Worm (Caenorhabditis elegans) whole organism, mixed stage, embryonic: ENCODE data around the gene pst-1.

Experiments used
- M03D4.4 ChIP-seq: sonication (generic microtip); optimal IDR thresholded peaks from 2 replicates; lab custom pipeline; 2017; ENCODE audit warnings: mild to moderate bottlenecking, missing genetic modification characterization, missing compliant biosample characterization
- bed-3 ChIP-seq: fragments of 200-800 bp; sonication (Bioruptor generic); optimal IDR thresholded peaks from 3 replicates; lab custom pipeline; 2018; ENCODE audit warnings: mild to moderate bottlenecking, missing genetic modification characterization, moderate library complexity, missing compliant biosample characterization
- blmp-1 ChIP-seq: fragments of 150-350 bp; optimal IDR thresholded peaks from 2 replicates; lab custom pipeline; 2014; ENCODE audit warnings: missing biosample characterization, missing genetic modification characterization
- ceh-39 ChIP-seq: fragments of 150-350 bp; optimal IDR thresholded peaks from 2 replicates; lab custom pipeline; 2014; ENCODE audit warnings: missing biosample characterization, missing genetic modification characterization
- ceh-43 ChIP-seq: fragments of 200-800 bp; sonication (Bioruptor generic); optimal IDR thresholded peaks from 2 replicates; lab custom pipeline; 2018; ENCODE audit warnings: mild to moderate bottlenecking, missing genetic modification characterization, moderate library complexity, missing compliant biosample characterization
- ceh-83 ChIP-seq: fragments of 200-800 bp; sonication (Bioruptor generic); optimal IDR thresholded peaks from 2 replicates; lab custom pipeline; 2018; ENCODE audit warnings: mild to moderate bottlenecking, missing genetic modification characterization, missing compliant biosample characterization
- ces-1 ChIP-seq: fragments of 150-350 bp; optimal IDR thresholded peaks from 2 replicates; lab custom pipeline; 2014; ENCODE audit warnings: missing biosample characterization, missing genetic modification reagents, missing genetic modification characterization
- cnd-1 ChIP-seq: fragments of 200-800 bp; sonication (Bioruptor generic); optimal IDR thresholded peaks from 2 replicates; lab custom pipeline; 2018; ENCODE audit warnings: mild to moderate bottlenecking, missing genetic modification characterization, missing compliant biosample characterization
- elt-3 ChIP-seq: fragments of 150-350 bp; optimal IDR thresholded peaks from 2 replicates; lab custom pipeline; 2014; ENCODE audit warnings: missing biosample characterization, missing genetic modification characterization
- flh-1 ChIP-seq: fragments of 200-800 bp; sonication (Bioruptor generic); optimal IDR thresholded peaks from 2 replicates; lab custom pipeline; 2018; ENCODE audit warnings: mild to moderate bottlenecking, missing genetic modification characterization, moderate library complexity, missing compliant biosample characterization
- ham-2 ChIP-seq: fragments of 200-800 bp; sonication (Bioruptor generic); optimal IDR thresholded peaks from 2 replicates; lab custom pipeline; 2018; ENCODE audit warnings: mild to moderate bottlenecking, missing genetic modification characterization, missing compliant biosample characterization
- hlh-1 ChIP-seq: fragments of 150-350 bp; optimal IDR thresholded peaks from 2 replicates; lab custom pipeline; 2014; ENCODE audit warnings: missing biosample characterization, missing genetic modification reagents, missing genetic modification characterization
- lin-13 ChIP-seq: fragments of 150-350 bp; optimal IDR thresholded peaks from 2 replicates; lab custom pipeline; 2014; ENCODE audit warnings: missing biosample characterization, missing genetic modification characterization
- lsy-2 ChIP-seq: fragments of 150-350 bp; optimal IDR thresholded peaks from 2 replicates; lab custom pipeline; 2014; ENCODE audit warnings: missing biosample characterization, missing genetic modification characterization
- mab-5 ChIP-seq: fragments of 150-350 bp; optimal IDR thresholded peaks from 2 replicates; lab custom pipeline; 2014; ENCODE audit warnings: missing biosample characterization, missing genetic modification characterization
- mep-1 ChIP-seq: fragments of 150-350 bp; optimal IDR thresholded peaks from 2 replicates; lab custom pipeline; 2017; ENCODE audit warnings: missing biosample characterization, missing genetic modification reagents, missing genetic modification characterization, inconsistent platforms
- mls-2 ChIP-seq: sonication (generic microtip); optimal IDR thresholded peaks from 2 replicates; lab custom pipeline; 2016; ENCODE audit warnings: mild to moderate bottlenecking, missing genetic modification characterization, moderate library complexity, missing compliant biosample characterization
- nhr-12 ChIP-seq: fragments of 150-350 bp; optimal IDR thresholded peaks from 2 replicates; lab custom pipeline; 2014; ENCODE audit warnings: missing biosample characterization, missing genetic modification characterization
- nhr-237 ChIP-seq: fragments of 150-350 bp; optimal IDR thresholded peaks from 2 replicates; lab custom pipeline; 2014; ENCODE audit warnings: missing biosample characterization, missing genetic modification characterization
- nhr-28 ChIP-seq: fragments of 150-350 bp; optimal IDR thresholded peaks from 2 replicates; lab custom pipeline; 2014; ENCODE audit warnings: missing biosample characterization, missing genetic modification characterization
- pha-4 ChIP-seq: fragments of 150-350 bp; optimal IDR thresholded peaks from 2 replicates; lab custom pipeline; 2018; ENCODE audit warnings: missing biosample characterization, missing genetic modification reagents, missing genetic modification characterization
- sem-2 ChIP-seq: fragments of 200-800 bp; sonication (Bioruptor generic); optimal IDR thresholded peaks from 2 replicates; lab custom pipeline; 2018; ENCODE audit warnings: mild to moderate bottlenecking, missing genetic modification characterization, missing compliant biosample characterization
- snpc-4 ChIP-seq: fragments of 150-350 bp; optimal IDR thresholded peaks from 2 replicates; lab custom pipeline; 2014; ENCODE audit warnings: missing biosample characterization, missing genetic modification characterization
- sptf-1 ChIP-seq: sonication (generic microtip); optimal IDR thresholded peaks from 2 replicates; lab custom pipeline; 2017; ENCODE audit warnings: mild to moderate bottlenecking, missing genetic modification characterization, moderate library complexity, missing compliant biosample characterization
- tbx-8 ChIP-seq: fragments of 200-800 bp; sonication (Bioruptor generic); optimal IDR thresholded peaks from 2 replicates; lab custom pipeline; 2018; ENCODE audit warnings: mild to moderate bottlenecking, missing genetic modification characterization, moderate library complexity, missing compliant biosample characterization
- unc-120 ChIP-seq: sonication (generic microtip); optimal IDR thresholded peaks from 2 replicates; lab custom pipeline; 2017; ENCODE audit warnings: missing genetic modification characterization, missing compliant biosample characterization; ENCODE audit not compliant: poor library complexity, severe bottlenecking
- unc-39 ChIP-seq: fragments of 150-350 bp; optimal IDR thresholded peaks from 2 replicates; lab custom pipeline; 2014; ENCODE audit warnings: missing biosample characterization, missing genetic modification characterization
- unc-62 ChIP-seq: fragments of 150-350 bp; optimal IDR thresholded peaks from 2 replicates; lab custom pipeline; 2014; ENCODE audit warnings: missing biosample characterization, missing genetic modification reagents, missing genetic modification characterization
- zip-8 ChIP-seq: fragments of 150-350 bp; optimal IDR thresholded peaks from 2 replicates; lab custom pipeline; 2014; ENCODE audit warnings: missing biosample characterization, missing genetic modification characterization
- ztf-11 ChIP-seq: fragments of 150-350 bp; optimal IDR thresholded peaks from 2 replicates; lab custom pipeline; 2014; ENCODE audit warnings: missing biosample characterization, missing genetic modification characterization

Gene pst-1

ce11 chrV:5955627-5956026, 12.4 kb downstream of the pst-1 start:
- TF ChIP-seq ceh-39 (no peak), ces-1 (GFP tag; lab: Kevin White, UChicago) (peak; percentile 69), nhr-237 (tag; lab: Kevin White, UChicago) (no peak)

DNA sequence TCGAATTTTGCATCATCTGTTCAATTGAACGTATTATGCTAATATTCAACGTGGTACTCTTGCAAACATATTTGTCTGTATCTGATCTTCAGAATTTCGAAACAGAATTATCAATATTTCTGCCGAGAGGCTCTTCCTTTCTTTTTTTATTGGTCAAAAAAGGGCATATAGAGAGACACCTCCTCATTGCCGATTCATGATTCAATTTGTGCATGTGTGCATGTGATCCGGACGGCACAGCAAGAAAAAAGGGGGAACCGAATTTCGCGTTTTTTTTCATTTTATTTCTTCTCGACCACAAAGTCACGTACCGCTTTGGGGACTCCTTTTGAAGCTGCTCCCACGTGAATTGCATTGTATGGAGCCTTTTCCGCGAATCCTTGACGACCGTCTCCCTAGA, 18.2 kb downstream of the pst-1 start, which contains the start of gene mcp-1:
mcp-1 (plus strand) TSS at position 292 of the 400 bp plus-strand sequence.
- TF ChIP-seq ceh-83 (GFP tag; lab: Kevin White, UChicago) (no peak), tbx-8 (no peak), unc-120 (tag; lab: Kevin White, UChicago) (no peak), nhr-237 (tag; lab: Kevin White, UChicago) (no peak), elt-3 (tag; lab: Kevin White, UChicago) (no peak), ztf-11 (tag; lab: Kevin White, UChicago) (no peak), mep-1 (no peak), flh-1 (no peak), unc-62 (GFP tag; lab: Kevin White, UChicago) (no peak), sem-2 (no peak), sptf-1 (tag; lab: Kevin White, UChicago) (no peak), blmp-1 (tag; lab: Kevin White, UChicago) (no peak), hlh-1 (tag; lab: Kevin White, UChicago) (no peak), zip-8 (tag; lab: Kevin White, UChicago) (no peak), ham-2 (GFP tag; lab: Kevin White, UChicago) (no peak)

DNA sequence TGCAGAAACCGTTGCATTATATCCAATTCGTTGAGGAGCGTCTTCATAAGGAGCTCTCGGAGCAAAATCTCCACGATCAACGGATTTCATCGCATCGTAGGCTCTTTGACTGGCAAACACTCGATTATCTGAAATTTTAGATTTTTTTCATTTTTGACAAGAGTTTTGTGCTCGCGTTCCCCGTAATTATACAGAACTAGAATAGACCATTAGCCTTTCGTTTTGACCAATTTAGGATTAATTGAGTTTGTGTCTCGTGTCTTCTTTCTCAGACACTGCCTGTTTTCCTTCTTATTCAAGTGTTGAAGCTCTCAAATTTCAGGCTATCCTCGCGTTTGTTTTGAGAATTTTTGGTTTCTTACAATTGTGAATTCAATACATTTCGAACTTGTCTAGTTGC, 19.8 kb downstream of the pst-1 start:
- TF ChIP-seq lsy-2 (tag; lab: Kevin White, UChicago): no peak
- peak; percentile 71 for TF ChIP-seq ces-1 (GFP tag; lab: Kevin White, UChicago)

- TF ChIP-seq ces-1 (GFP tag; lab: Kevin White, UChicago) (peak; percentile 47), lin-13 (tag; lab: Kevin White, UChicago) (no peak)
Measured at ce11 chrV:5963696-5964095, 20.4 kb downstream of the pst-1 start, which contains the start of gene pcm-1. Gene pcm-1 (minus strand): TSS chrV:5963882.

DNA sequence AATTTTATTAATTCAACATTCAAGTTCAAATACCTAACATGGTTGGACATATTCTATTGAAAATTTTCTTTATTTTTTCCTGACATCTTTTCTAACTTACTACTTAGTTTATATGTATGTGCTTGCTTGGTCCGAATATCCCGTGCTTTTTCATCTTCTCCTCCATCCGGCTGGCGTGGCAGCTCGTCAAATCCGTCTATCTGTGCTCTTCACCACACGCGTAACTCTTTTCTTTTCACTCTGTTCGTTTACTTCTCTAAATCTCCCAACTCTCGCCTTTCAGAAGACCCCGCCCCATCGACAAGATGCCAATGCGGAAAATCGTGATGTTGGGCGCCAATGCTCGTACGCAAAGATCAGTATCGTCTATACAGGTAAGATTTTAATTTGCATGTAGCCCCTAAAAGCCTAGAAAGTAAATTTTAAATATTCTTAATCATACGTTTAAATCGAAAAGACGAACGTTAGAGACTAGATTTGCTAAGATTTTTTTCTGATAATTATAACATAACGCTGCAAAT, 21.5 kb downstream of the pst-1 start:
- TF ChIP-seq unc-120 (tag; lab: Kevin White, UChicago) (peak; percentile 52), tbx-8 (no peak), unc-62 (GFP tag; lab: Kevin White, UChicago) (peak; percentile 49)

DNA sequence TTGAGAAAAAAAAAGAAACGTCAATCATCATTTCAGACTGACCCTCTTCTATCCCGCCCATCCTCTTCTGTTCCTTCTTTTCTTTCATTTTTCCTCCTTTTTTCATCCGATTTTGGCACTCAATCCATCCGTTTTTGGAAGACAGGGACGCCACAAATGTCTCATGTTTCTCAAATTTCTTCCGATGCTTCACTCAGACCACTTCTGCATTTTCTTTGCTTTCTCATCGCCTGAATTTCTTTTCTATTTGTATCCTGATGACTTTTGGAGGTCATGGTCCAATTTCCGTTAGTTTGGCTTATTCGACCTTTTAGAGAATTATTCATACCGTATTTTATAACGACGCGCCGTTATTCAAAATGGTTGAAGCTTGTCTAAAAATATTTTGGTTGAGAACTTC, 29.3 kb downstream of the pst-1 start:
- no peak for TF ChIP-seq ceh-83 (GFP tag; lab: Kevin White, UChicago)
- TF ChIP-seq ceh-39: no peak
- no peak for TF ChIP-seq nhr-237 (tag; lab: Kevin White, UChicago)
- no peak for TF ChIP-seq mab-5 (tag; lab: Kevin White, UChicago)
- no peak for TF ChIP-seq unc-120 (tag; lab: Kevin White, UChicago)
- no peak for TF ChIP-seq pha-4 (tag; lab: Kevin White, UChicago)
- TF ChIP-seq unc-39 (tag; lab: Kevin White, UChicago): no peak
- no peak for TF ChIP-seq cnd-1
- no peak for TF ChIP-seq bed-3 (GFP tag; lab: Kevin White, UChicago)
- TF ChIP-seq flh-1: no peak
- no peak for TF ChIP-seq snpc-4 (tag; lab: Kevin White, UChicago)
- no peak for TF ChIP-seq zip-8 (tag; lab: Kevin White, UChicago)
- TF ChIP-seq ceh-43 (GFP tag; lab: Kevin White, UChicago): no peak

- no peak for TF ChIP-seq sptf-1 (tag; lab: Kevin White, UChicago)
- TF ChIP-seq ces-1 (GFP tag; lab: Kevin White, UChicago): no peak
- no peak for TF ChIP-seq tbx-8
- TF ChIP-seq nhr-12 (tag; lab: Kevin White, UChicago): no peak
- no peak for TF ChIP-seq ztf-11 (tag; lab: Kevin White, UChicago)
- no peak for TF ChIP-seq ceh-39
- TF ChIP-seq mab-5 (tag; lab: Kevin White, UChicago): no peak
- no peak for TF ChIP-seq unc-39 (tag; lab: Kevin White, UChicago)
- TF ChIP-seq nhr-28 (tag; lab: Kevin White, UChicago): no peak
- TF ChIP-seq elt-3 (tag; lab: Kevin White, UChicago): no peak
- TF ChIP-seq nhr-237 (tag; lab: Kevin White, UChicago): no peak
- no peak for TF ChIP-seq pha-4 (tag; lab: Kevin White, UChicago)
- no peak for TF ChIP-seq mls-2 (tag; lab: Kevin White, UChicago)
- no peak for TF ChIP-seq mep-1
- no peak for TF ChIP-seq lin-13 (tag; lab: Kevin White, UChicago)
- no peak for TF ChIP-seq lsy-2 (tag; lab: Kevin White, UChicago)
- no peak for TF ChIP-seq M03D4.4 (tag; lab: Kevin White, UChicago)
Measured at ce11 chrV:5973713-5974112, 30.4 kb downstream of the pst-1 start.
